Fruit fly (Drosophila melanogaster): Measurements from ENCODE around the gene promL.

DNA sequence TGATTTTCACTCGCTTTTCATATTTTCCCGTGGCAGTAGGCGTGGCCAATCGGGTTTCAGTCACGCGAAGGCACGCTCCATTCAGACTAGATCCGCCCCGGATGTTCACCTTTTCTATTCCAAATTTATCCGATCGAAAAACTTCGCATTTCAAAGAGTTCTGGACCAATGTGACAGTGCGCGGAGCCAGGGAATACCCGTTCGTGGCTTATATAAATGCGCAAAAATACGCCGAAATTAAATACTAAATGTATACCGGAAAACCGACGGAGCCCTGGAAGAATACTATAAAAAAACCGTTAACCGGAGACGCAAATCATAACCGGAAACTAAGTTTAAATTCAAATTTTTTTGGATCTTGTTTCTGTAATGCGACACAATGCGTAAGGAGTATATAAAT is at the start of gene promL:
- peak in 1 of 2 experiments; percentile 8 for TF ChIP-seq salr (GFP tag; optimal IDR thresholded peaks at IDR 0.05)
- TF ChIP-seq CG11294 (GFP tag; IDR thresholded peaks at IDR 0.05), result no peak
- TF ChIP-seq cyc (GFP tag; optimal IDR thresholded peaks at IDR 0.05), result peak; percentile 32
